Worm (Caenorhabditis elegans): Measurements from ENCODE around the gene T07E3.3.

ce11 chrIII:6897587-6898064 lies 6.1 kb upstream of the T07E3.3 start, which contains the start of gene T07E3.4:
- no peak for TF ChIP-seq daf-12 (tag; optimal IDR thresholded peaks at IDR 0.05)
- no peak for TF ChIP-seq R02D3.7 (tag; optimal IDR thresholded peaks at IDR 0.05)
- TF ChIP-seq ZK546.5 (tag; optimal IDR thresholded peaks at IDR 0.05): no peak
- peak; percentile 96 for TF ChIP-seq mml-1 (tag; optimal IDR thresholded peaks at IDR 0.05)
- no peak for TF ChIP-seq nhr-12 (tag; optimal IDR thresholded peaks at IDR 0.05)
- no peak for TF ChIP-seq ama-1 (optimal IDR thresholded peaks at IDR 0.05)
- TF ChIP-seq ztf-4 (tag; optimal IDR thresholded peaks at IDR 0.05): no peak
- no peak for TF ChIP-seq unc-62 (GFP tag; optimal IDR thresholded peaks at IDR 0.05)
- no peak for TF ChIP-seq skn-1 (tag; optimal IDR thresholded peaks at IDR 0.05)
- no peak for TF ChIP-seq ceh-16 (tag; optimal IDR thresholded peaks at IDR 0.05)
- TF ChIP-seq nfya-1 (tag; optimal IDR thresholded peaks at IDR 0.05; ENCODE audit: insufficient read depth): peak; percentile 88
- no peak for TF ChIP-seq nhr-237 (tag; optimal IDR thresholded peaks at IDR 0.05)
- no peak for TF ChIP-seq zag-1 (tag; optimal IDR thresholded peaks at IDR 0.05)
- no peak for TF ChIP-seq aly-2 (tag; optimal IDR thresholded peaks at IDR 0.05)
